Fruit fly (Drosophila melanogaster): ENCODE results near the gene CG32264.

CG32264 gene

dm6 chr3L:3695379-3695778 is 110.9 kb downstream of the CG32264 start (continued):
- TF ChIP-seq Dfd (GFP tag; optimal IDR thresholded peaks at IDR 0.05) (no peak), CG32264 (GFP tag; optimal IDR thresholded peaks at IDR 0.05) (no peak), Vsx2 (GFP tag; optimal IDR thresholded peaks at IDR 0.05; ENCODE audit: partially characterized antibody) (no peak), lola (GFP tag; optimal IDR thresholded peaks at IDR 0.05) (no peak), Dif (GFP tag; optimal IDR thresholded peaks at IDR 0.05; ENCODE audit: partially characterized antibody) (no peak), br (GFP tag; optimal IDR thresholded peaks at IDR 0.05) (peak; percentile 5), Mio (GFP tag; optimal IDR thresholded peaks at IDR 0.05) (no peak), N (GFP tag; optimal IDR thresholded peaks at IDR 0.05) (no peak), jim (GFP tag; optimal IDR thresholded peaks at IDR 0.05) (no peak), Abd-B (GFP tag; optimal IDR thresholded peaks at IDR 0.05) (no peak), HLH106 (tag; optimal IDR thresholded peaks at IDR 0.05) (peak; percentile 60)

dm6 chr3L:3691639-3692038 is 114.6 kb downstream of the CG32264 start:
- TF ChIP-seq dl (GFP tag; optimal IDR thresholded peaks at IDR 0.05; ENCODE audit: insufficient read depth in 1 of 2, partially characterized antibody in 2 of 2) = no peak
- peak in 1 of 2 experiments; percentile 43 for TF ChIP-seq foxo (GFP tag; optimal IDR thresholded peaks at IDR 0.05)
- TF ChIP-seq dsf (GFP tag; optimal IDR thresholded peaks at IDR 0.05; ENCODE audit: borderline replicate concordance) = peak; percentile 8
- TF ChIP-seq Hr78 (GFP tag; optimal IDR thresholded peaks at IDR 0.05) = no peak
- TF ChIP-seq dmrt93B (GFP tag; optimal IDR thresholded peaks at IDR 0.05) = peak; percentile 52
- peak; percentile 7 for TF ChIP-seq psq (GFP tag; optimal IDR thresholded peaks at IDR 0.05)
- TF ChIP-seq HLH106 (tag; optimal IDR thresholded peaks at IDR 0.05) = no peak
- no peak for TF ChIP-seq tai (GFP tag; optimal IDR thresholded peaks at IDR 0.05)
- no peak for TF ChIP-seq usp (GFP tag; optimal IDR thresholded peaks at IDR 0.05)
- peak; percentile 55 for TF ChIP-seq rgr (GFP tag; optimal IDR thresholded peaks at IDR 0.05)
- TF ChIP-seq sv (GFP tag; optimal IDR thresholded peaks at IDR 0.05) = no peak
- TF ChIP-seq Hnf4 (GFP tag; optimal IDR thresholded peaks at IDR 0.05) = peak; percentile 28
- no peak for TF ChIP-seq woc (GFP tag; optimal IDR thresholded peaks at IDR 0.05)
- TF ChIP-seq sage (GFP tag; optimal IDR thresholded peaks at IDR 0.05) = no peak
- no peak for TF ChIP-seq N (GFP tag; optimal IDR thresholded peaks at IDR 0.05)
- no peak for TF ChIP-seq CG32264 (GFP tag; optimal IDR thresholded peaks at IDR 0.05)
- no peak for TF ChIP-seq Abd-B (GFP tag; optimal IDR thresholded peaks at IDR 0.05)
- TF ChIP-seq Dfd (GFP tag; optimal IDR thresholded peaks at IDR 0.05) = no peak
- TF ChIP-seq CG9705 (GFP tag; optimal IDR thresholded peaks at IDR 0.05) = peak; percentile 57
- TF ChIP-seq ey (GFP tag; optimal IDR thresholded peaks at IDR 0.05) = peak; percentile 14
- no peak for TF ChIP-seq GATAd (GFP tag; optimal IDR thresholded peaks at IDR 0.05)
- TF ChIP-seq jim (GFP tag; optimal IDR thresholded peaks at IDR 0.05) = no peak
- peak; percentile 69 for TF ChIP-seq Sp1 (GFP tag; optimal IDR thresholded peaks at IDR 0.05)
- peak; percentile 44 for TF ChIP-seq Hr83 (GFP tag; optimal IDR thresholded peaks at IDR 0.05; ENCODE audit: poor library complexity, severe bottlenecking)
- no peak for TF ChIP-seq pan (optimal IDR thresholded peaks at IDR 0.05)
- peak; percentile 35 for TF ChIP-seq OdsH (GFP tag; optimal IDR thresholded peaks at IDR 0.05)
- no peak for TF ChIP-seq Dif (GFP tag; optimal IDR thresholded peaks at IDR 0.05; ENCODE audit: partially characterized antibody)
- no peak for TF ChIP-seq Rel (GFP tag; optimal IDR thresholded peaks at IDR 0.05)
- TF ChIP-seq Rel (tag; optimal IDR thresholded peaks at IDR 0.05) = peak; percentile 21
- TF ChIP-seq br (GFP tag; optimal IDR thresholded peaks at IDR 0.05) = peak; percentile 64
- peak; percentile 20 for TF ChIP-seq fru (GFP tag; optimal IDR thresholded peaks at IDR 0.05)
- no peak for TF ChIP-seq Vsx2 (GFP tag; optimal IDR thresholded peaks at IDR 0.05; ENCODE audit: partially characterized antibody)
- TF ChIP-seq CrebA (GFP tag; optimal IDR thresholded peaks at IDR 0.05; ENCODE audit: borderline replicate concordance) = no peak
- TF ChIP-seq h (GFP tag; optimal IDR thresholded peaks at IDR 0.05) = peak; percentile 13
- TF ChIP-seq Jra (GFP tag; optimal IDR thresholded peaks at IDR 0.05) = no peak
- no peak for TF ChIP-seq lola (GFP tag; optimal IDR thresholded peaks at IDR 0.05)
- TF ChIP-seq Mio (GFP tag; optimal IDR thresholded peaks at IDR 0.05) = no peak
- TF ChIP-seq Myc (optimal IDR thresholded peaks at IDR 0.05) = no peak
- TF ChIP-seq brk (GFP tag; optimal IDR thresholded peaks at IDR 0.05) = no peak

DNA sequence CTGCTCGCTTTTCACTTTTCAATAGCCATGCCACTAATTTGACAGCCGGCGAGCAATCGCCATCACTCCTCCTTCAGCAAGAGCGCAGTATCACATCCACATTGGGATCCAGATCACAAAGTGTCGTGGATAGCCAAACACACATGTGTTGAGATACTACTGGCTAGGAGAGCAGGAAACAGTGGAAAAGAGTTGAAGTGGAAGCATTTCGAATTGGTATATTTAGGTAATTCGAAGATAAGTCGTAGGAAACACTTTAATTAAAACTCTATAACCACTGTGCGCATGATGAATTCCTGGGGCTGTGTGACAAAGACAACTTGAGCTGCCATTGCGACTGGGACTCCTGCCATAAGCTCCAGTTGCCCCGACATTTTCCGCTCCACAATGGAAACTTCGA is 116.2 kb downstream of the CG32264 start:
- TF ChIP-seq foxo (GFP tag; optimal IDR thresholded peaks at IDR 0.05) (no peak), Dfd (GFP tag; optimal IDR thresholded peaks at IDR 0.05) (no peak), Abd-B (GFP tag; optimal IDR thresholded peaks at IDR 0.05) (no peak), psq (GFP tag; optimal IDR thresholded peaks at IDR 0.05) (no peak), dmrt93B (GFP tag; optimal IDR thresholded peaks at IDR 0.05) (no peak), h (GFP tag; optimal IDR thresholded peaks at IDR 0.05) (no peak), tai (GFP tag; optimal IDR thresholded peaks at IDR 0.05) (no peak), CG32264 (GFP tag; optimal IDR thresholded peaks at IDR 0.05) (no peak), jim (GFP tag; optimal IDR thresholded peaks at IDR 0.05) (no peak), CrebA (GFP tag; optimal IDR thresholded peaks at IDR 0.05; ENCODE audit: borderline replicate concordance) (no peak), Hr83 (GFP tag; optimal IDR thresholded peaks at IDR 0.05; ENCODE audit: poor library complexity, severe bottlenecking) (no peak), Mio (GFP tag; optimal IDR thresholded peaks at IDR 0.05) (no peak), dsf (GFP tag; optimal IDR thresholded peaks at IDR 0.05; ENCODE audit: borderline replicate concordance) (no peak), fru (GFP tag; optimal IDR thresholded peaks at IDR 0.05) (no peak)
